Fruit fly (Drosophila melanogaster): ENCODE data around the gene CG42393.

Gene CG42393

DNA sequence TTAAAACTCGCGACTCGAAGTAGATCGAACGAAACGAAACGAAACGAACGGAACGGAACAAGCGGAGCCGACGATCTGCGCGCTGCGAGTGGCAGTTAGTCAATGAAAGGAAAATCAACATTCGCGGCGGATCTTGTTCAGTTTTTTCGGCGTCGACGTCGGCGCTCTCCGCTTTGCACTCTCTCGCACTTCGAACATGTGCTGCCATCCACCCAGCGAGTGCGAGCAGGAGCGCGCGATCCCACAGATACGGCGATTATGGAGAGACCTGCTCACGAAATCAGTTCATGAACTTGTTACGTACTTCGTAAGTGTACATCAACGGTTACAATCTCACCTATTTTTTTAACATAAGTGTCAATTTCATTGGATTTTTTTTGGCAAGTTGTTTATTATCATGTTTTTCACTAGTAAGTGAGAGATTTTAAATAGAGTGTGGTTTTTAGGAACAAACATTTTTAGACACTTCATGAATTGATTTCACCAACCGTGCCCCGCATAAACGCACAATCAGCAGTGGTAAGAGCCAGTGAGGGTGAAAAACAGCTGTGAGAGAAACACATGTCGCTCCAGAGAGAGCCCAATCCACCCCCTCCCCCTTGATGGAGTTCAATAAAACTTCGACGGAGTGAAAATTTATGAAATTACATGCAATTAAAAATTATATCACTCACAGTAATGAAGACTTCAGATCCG lies 43.0 kb upstream of the CG42393 start:
- peak; percentile 18 for TF ChIP-seq Hr38 (GFP tag; optimal IDR thresholded peaks at IDR 0.05)
- peak; percentile 96 for TF ChIP-seq CG15336 (GFP tag; IDR thresholded peaks at IDR 0.05)
- TF ChIP-seq Sox14 (GFP tag; optimal IDR thresholded peaks at IDR 0.05) = peak; percentile 96
- peak; percentile 97 for TF ChIP-seq CG8119 (GFP tag; IDR thresholded peaks at IDR 0.05)
- peak; percentile 94 for TF ChIP-seq achi (GFP tag; optimal IDR thresholded peaks at IDR 0.05)
- peak; percentile 96 for TF ChIP-seq lz (GFP tag; optimal IDR thresholded peaks at IDR 0.05)
- peak; percentile 91 for TF ChIP-seq CG6163 (GFP tag; IDR thresholded peaks at IDR 0.05)
- TF ChIP-seq CG8632 (GFP tag; optimal IDR thresholded peaks at IDR 0.05) = peak; percentile 94
- TF ChIP-seq CG11762 (GFP tag; optimal IDR thresholded peaks at IDR 0.05; ENCODE audit: insufficient read depth) = peak; percentile 89
- peak; percentile 92 for TF ChIP-seq CG9139 (GFP tag; optimal IDR thresholded peaks at IDR 0.05)
- TF ChIP-seq dsx (GFP tag; optimal IDR thresholded peaks at IDR 0.05; ENCODE audit: poor library complexity, severe bottlenecking) = peak; percentile 92
- TF ChIP-seq CG4318 (GFP tag; optimal IDR thresholded peaks at IDR 0.05) = peak; percentile 92
- TF ChIP-seq Ets21C (GFP tag; optimal IDR thresholded peaks at IDR 0.05) = peak; percentile 88
- TF ChIP-seq Sox15 (GFP tag; optimal IDR thresholded peaks at IDR 0.05) = peak; percentile 87
- TF ChIP-seq CG32006 (GFP tag; optimal IDR thresholded peaks at IDR 0.05) = peak; percentile 97
- peak; percentile 93 for TF ChIP-seq Blimp-1 (GFP tag; optimal IDR thresholded peaks at IDR 0.05)
- peak; percentile 94 for TF ChIP-seq CG6808 (GFP tag; optimal IDR thresholded peaks at IDR 0.05)
- peak; percentile 93 for TF ChIP-seq acj6 (GFP tag; optimal IDR thresholded peaks at IDR 0.05)
- peak; percentile 91 for TF ChIP-seq fd59A (GFP tag; optimal IDR thresholded peaks at IDR 0.05)
- peak; percentile 88 for TF ChIP-seq CG11902 (GFP tag; optimal IDR thresholded peaks at IDR 0.05)
- peak; percentile 75 for TF ChIP-seq fkh (GFP tag; optimal IDR thresholded peaks at IDR 0.05)
- peak; percentile 85 for TF ChIP-seq CG1621 (tag; optimal IDR thresholded peaks at IDR 0.05)
- peak; percentile 90 for TF ChIP-seq CG8319 (GFP tag; optimal IDR thresholded peaks at IDR 0.05)
- peak; percentile 99 for TF ChIP-seq Eip78C (GFP tag)
- peak; percentile 92 for TF ChIP-seq eg (GFP tag; IDR thresholded peaks at IDR 0.05)
- TF ChIP-seq OdsH (GFP tag; optimal IDR thresholded peaks at IDR 0.05) = peak; percentile 94
- peak; percentile 93 for TF ChIP-seq CG3032 (tag; optimal IDR thresholded peaks at IDR 0.05)
- TF ChIP-seq CG16779 (tag; optimal IDR thresholded peaks at IDR 0.05) = peak; percentile 89
- TF ChIP-seq Hr4 (GFP tag; optimal IDR thresholded peaks at IDR 0.05) = peak; percentile 97
- peak; percentile 80 to 95 for TF ChIP-seq salr (GFP tag; optimal IDR thresholded peaks at IDR 0.05)
- peak; percentile 96 for TF ChIP-seq CG6276 (GFP tag; optimal IDR thresholded peaks at IDR 0.05)
- TF ChIP-seq dac (GFP tag; optimal IDR thresholded peaks at IDR 0.05) = peak; percentile 85
- TF ChIP-seq pdm3 (GFP tag; optimal IDR thresholded peaks at IDR 0.05) = peak; percentile 94
- peak; percentile 95 for TF ChIP-seq Ets96B (tag; optimal IDR thresholded peaks at IDR 0.05)
- TF ChIP-seq Gug (GFP tag; IDR thresholded peaks at IDR 0.05) = peak; percentile 67
- peak; percentile 98 for TF ChIP-seq svp (GFP tag)
- TF ChIP-seq cyc (GFP tag; optimal IDR thresholded peaks at IDR 0.05) = peak; percentile 93
- TF ChIP-seq fd85E (GFP tag; optimal IDR thresholded peaks at IDR 0.05) = peak; percentile 78
- peak; percentile 96 for TF ChIP-seq Sox102F (GFP tag; optimal IDR thresholded peaks at IDR 0.05)
- TF ChIP-seq net (GFP tag; optimal IDR thresholded peaks at IDR 0.05) = peak; percentile 97
- TF ChIP-seq Eip75B (GFP tag; optimal IDR thresholded peaks at IDR 0.05) = peak; percentile 96
- TF ChIP-seq Eip93F (GFP tag; optimal IDR thresholded peaks at IDR 0.05) = peak; percentile 83
- peak; percentile 98 for TF ChIP-seq Met (GFP tag; optimal IDR thresholded peaks at IDR 0.05)
- TF ChIP-seq Lpt (GFP tag; optimal IDR thresholded peaks at IDR 0.05) = peak; percentile 90
- TF ChIP-seq ss (GFP tag; optimal IDR thresholded peaks at IDR 0.05) = peak; percentile 95 to 97
- peak; percentile 97 for TF ChIP-seq topi (GFP tag; optimal IDR thresholded peaks at IDR 0.05)
- TF ChIP-seq esn (GFP tag; optimal IDR thresholded peaks at IDR 0.05) = peak; percentile 97
- TF ChIP-seq CG34406 (GFP tag; optimal IDR thresholded peaks at IDR 0.05) = peak; percentile 96
- peak; percentile 95 for TF ChIP-seq CG6854 (GFP tag; optimal IDR thresholded peaks at IDR 0.05)
- TF ChIP-seq spab (GFP tag; optimal IDR thresholded peaks at IDR 0.05) = peak; percentile 87

Measured in whole organism, prepupa.